Fruit fly (Drosophila melanogaster) whole organism, embryonic: ENCODE measurements around the gene CG16854.
A peak's percentile ranks its signal among the peaks of the same experiment; 100 is the strongest.

Experiments used
- Adf1 ChIP-seq: fragments of 200-800 bp; sonication (Bioruptor generic); IDR thresholded peaks from 2 replicates; pipeline ENCODE4 v1.3.6; 2022; ENCODE audit warnings: missing biosample characterization, missing genetic modification characterization
- B-H2 ChIP-seq: fragments of 200-800 bp; sonication (Bioruptor generic); optimal IDR thresholded peaks from 2 replicates; lab custom pipeline; 2018; ENCODE audit warnings: missing biosample characterization, mild to moderate bottlenecking, missing genetic modification characterization
- CG10979 ChIP-seq: fragments of 200-800 bp; sonication (Bioruptor generic); optimal IDR thresholded peaks from 2 replicates; lab custom pipeline; 2018; ENCODE audit warnings: missing biosample characterization, mild to moderate bottlenecking, missing genetic modification characterization, moderate library complexity
- CG11085 ChIP-seq: fragments of 200-800 bp; sonication (Bioruptor generic); IDR thresholded peaks from 2 replicates; pipeline ENCODE4 v1.3.6; 2022; ENCODE audit warnings: missing biosample characterization, missing genetic modification characterization
- CG11504 ChIP-seq: fragments of 200-800 bp; sonication (Bioruptor generic); optimal IDR thresholded peaks from 3 replicates; lab custom pipeline; 2019; ENCODE audit warnings: missing biosample characterization, mild to moderate bottlenecking, missing genetic modification characterization, moderate library complexity
- CG11695 ChIP-seq: fragments of 200-800 bp; sonication (Bioruptor generic); IDR thresholded peaks from 3 replicates; pipeline ENCODE4 v1.3.6; 2022; ENCODE audit warnings: missing biosample characterization, missing genetic modification characterization
- CG11723 ChIP-seq: fragments of 200-800 bp; sonication (Bioruptor generic); optimal IDR thresholded peaks from 2 replicates; lab custom pipeline; 2017; ENCODE audit warnings: missing biosample characterization, mild to moderate bottlenecking, missing genetic modification characterization
- CG1233 ChIP-seq: fragments of 200-800 bp; sonication (Bioruptor generic); optimal IDR thresholded peaks from 4 replicates; lab custom pipeline; 2018; ENCODE audit warnings: missing biosample characterization, mild to moderate bottlenecking, missing genetic modification characterization
- CG14050 ChIP-seq: fragments of 200-800 bp; sonication (Bioruptor generic); IDR thresholded peaks from 3 replicates; pipeline ENCODE4 v1.3.6; 2022; ENCODE audit warnings: missing biosample characterization, missing genetic modification characterization
- CG14667 ChIP-seq: fragments of 200-800 bp; sonication (Bioruptor generic); IDR thresholded peaks from 2 replicates; pipeline ENCODE4 v1.3.6; 2022; ENCODE audit warnings: missing biosample characterization, missing genetic modification characterization
- CG1603 ChIP-seq: fragments of 200-800 bp; sonication (Bioruptor generic); optimal IDR thresholded peaks from 2 replicates; lab custom pipeline; 2019; ENCODE audit warnings: missing biosample characterization, mild to moderate bottlenecking, missing genetic modification characterization, moderate library complexity
- CG16779 ChIP-seq: fragments of 200-800 bp; sonication (Bioruptor generic); IDR thresholded peaks from 2 replicates; pipeline ENCODE4 v1.3.6; 2022; ENCODE audit warnings: missing biosample characterization, missing genetic modification characterization
- CG16815 ChIP-seq: fragments of 200-800 bp; sonication (Bioruptor generic); optimal IDR thresholded peaks from 3 replicates; lab custom pipeline; 2017; ENCODE audit warnings: missing biosample characterization, mild to moderate bottlenecking, missing genetic modification characterization
- CG31224 ChIP-seq: fragments of 200-800 bp; sonication (Bioruptor generic); IDR thresholded peaks from 2 replicates; pipeline ENCODE4 v1.3.6; 2022; ENCODE audit warnings: missing biosample characterization, missing genetic modification characterization
- CG3163 ChIP-seq: fragments of 200-800 bp; sonication (Bioruptor generic); optimal IDR thresholded peaks from 3 replicates; lab custom pipeline; 2016; ENCODE audit warnings: missing biosample characterization, missing genetic modification characterization
- CG3847 ChIP-seq: fragments of 200-800 bp; sonication (Bioruptor generic); IDR thresholded peaks from 2 replicates; pipeline ENCODE4 v1.3.6; 2022; ENCODE audit warnings: missing biosample characterization, missing genetic modification characterization
- CG4360 ChIP-seq: fragments of 200-800 bp; sonication (Bioruptor generic); IDR thresholded peaks from 2 replicates; pipeline ENCODE4 v1.3.6; 2022; ENCODE audit warnings: missing biosample characterization, missing genetic modification characterization
- CG5245 ChIP-seq: fragments of 200-800 bp; sonication (Bioruptor generic); optimal IDR thresholded peaks from 3 replicates; lab custom pipeline; 2016; ENCODE audit warnings: missing biosample characterization, missing genetic modification characterization
- CG7745 ChIP-seq: fragments of 200-800 bp; sonication (Bioruptor generic); optimal IDR thresholded peaks from 2 replicates; lab custom pipeline; 2018; ENCODE audit warnings: missing biosample characterization, mild to moderate bottlenecking, missing genetic modification characterization, moderate library complexity
- CG8359 ChIP-seq: fragments of 200-800 bp; sonication (Bioruptor generic); optimal IDR thresholded peaks from 2 replicates; lab custom pipeline; 2017; ENCODE audit warnings: missing biosample characterization, mild to moderate bottlenecking, missing genetic modification characterization, borderline replicate concordance
- CG8388 ChIP-seq: fragments of 200-800 bp; sonication (Bioruptor generic); optimal IDR thresholded peaks from 2 replicates; lab custom pipeline; 2019; ENCODE audit warnings: missing biosample characterization, mild to moderate bottlenecking, missing genetic modification characterization, moderate library complexity
- D ChIP-seq, 2 experiments: fragments of 200-800 bp in 1 of 2; fragments of >200 bp in 1 of 2; sonication (Bioruptor generic) in 1 of 2; optimal IDR thresholded peaks; 2 replicates in 1 of 2; 3 replicates in 1 of 2; lab custom pipeline; 2017; ENCODE audit warnings: mild to moderate bottlenecking in 1 of 2, missing biosample characterization in 1 of 2, missing genetic modification characterization in 1 of 2, missing genetic modification reagents in 1 of 2
- Dbx ChIP-seq: fragments of 200-800 bp; sonication (Bioruptor generic); IDR thresholded peaks from 3 replicates; pipeline ENCODE4 v1.3.6; 2022; ENCODE audit warnings: missing biosample characterization, missing genetic modification characterization
- Dip3 ChIP-seq: fragments of 200-800 bp; sonication (Bioruptor generic); optimal IDR thresholded peaks from 3 replicates; lab custom pipeline; 2016; ENCODE audit warnings: missing biosample characterization, missing genetic modification characterization
- HHEX ChIP-seq: fragments of 200-800 bp; sonication (Bioruptor generic); optimal IDR thresholded peaks from 3 replicates; lab custom pipeline; 2017; ENCODE audit warnings: missing biosample characterization, mild to moderate bottlenecking, missing genetic modification characterization, missing genetic modification reagents
- HmgD ChIP-seq: fragments of 200-800 bp; sonication (Bioruptor generic); optimal IDR thresholded peaks from 3 replicates; lab custom pipeline; 2016; ENCODE audit warnings: missing biosample characterization, missing genetic modification characterization
- Lhr ChIP-seq: fragments of 200-800 bp; sonication (Bioruptor generic); optimal IDR thresholded peaks from 3 replicates; lab custom pipeline; 2017; ENCODE audit warnings: mild to moderate bottlenecking, missing biosample characterization, missing genetic modification reagents, missing genetic modification characterization
- Mrtf ChIP-seq: fragments of 200-800 bp; sonication (Bioruptor generic); IDR thresholded peaks from 3 replicates; pipeline ENCODE4 v1.3.6; 2022; ENCODE audit warnings: missing biosample characterization, missing genetic modification characterization
- Nf-YC ChIP-seq: fragments of 200-800 bp; optimal IDR thresholded peaks from 3 replicates; lab custom pipeline; 2019; ENCODE audit warnings: missing biosample characterization, mild to moderate bottlenecking, missing genetic modification characterization, moderate library complexity
- Rfx ChIP-seq: fragments of 200-800 bp; sonication (Bioruptor generic); IDR thresholded peaks from 2 replicates; pipeline ENCODE4 v1.3.6; 2022; ENCODE audit warnings: missing biosample characterization, missing genetic modification characterization
- Rx ChIP-seq: fragments of 200-800 bp; sonication (Bioruptor generic); IDR thresholded peaks from 2 replicates; pipeline ENCODE4 v1.3.6; 2022; ENCODE audit warnings: missing biosample characterization, missing genetic modification characterization
- Side ChIP-seq: fragments of 200-800 bp; sonication (Bioruptor generic); optimal IDR thresholded peaks from 2 replicates; lab custom pipeline; 2016; ENCODE audit warnings: missing biosample characterization, missing genetic modification characterization
- Sry-δ ChIP-seq: fragments of 200-800 bp; sonication (Bioruptor generic); optimal IDR thresholded peaks from 2 replicates; lab custom pipeline; 2016; ENCODE audit warnings: missing biosample characterization, missing genetic modification characterization
- Vsx1 ChIP-seq: fragments of 200-800 bp; sonication (Bioruptor generic); optimal IDR thresholded peaks from 2 replicates; lab custom pipeline; 2017; ENCODE audit warnings: missing biosample characterization, mild to moderate bottlenecking, missing genetic modification characterization, missing genetic modification reagents
- ap ChIP-seq: fragments of 200-800 bp; sonication (Bioruptor generic); IDR thresholded peaks from 2 replicates; pipeline ENCODE4 v1.3.6; 2022; ENCODE audit warnings: missing biosample characterization, missing genetic modification characterization
- bab2 ChIP-seq: fragments of 200-800 bp; sonication (Bioruptor generic); optimal IDR thresholded peaks from 2 replicates; lab custom pipeline; 2016; ENCODE audit warnings: missing biosample characterization, missing genetic modification characterization
- bigmax ChIP-seq: fragments of 200-800 bp; sonication (Bioruptor generic); optimal IDR thresholded peaks from 2 replicates; lab custom pipeline; 2018; ENCODE audit warnings: missing biosample characterization, mild to moderate bottlenecking, missing genetic modification characterization
- br ChIP-seq: fragments of >200 bp; optimal IDR thresholded peaks from 2 replicates; lab custom pipeline; 2017
- cg ChIP-seq: fragments of 200-800 bp; sonication (Bioruptor generic); optimal IDR thresholded peaks from 3 replicates; lab custom pipeline; 2019; ENCODE audit warnings: missing biosample characterization, mild to moderate bottlenecking, missing genetic modification characterization, moderate library complexity
- cwo ChIP-seq: fragments of 200-800 bp; sonication (Bioruptor generic); optimal IDR thresholded peaks from 3 replicates; lab custom pipeline; 2017; ENCODE audit warnings: missing biosample characterization, missing genetic modification characterization, mild to moderate bottlenecking, moderate library complexity, missing genetic modification reagents
- kah ChIP-seq: fragments of 200-800 bp; sonication (Bioruptor generic); optimal IDR thresholded peaks from 2 replicates; lab custom pipeline; 2018; ENCODE audit warnings: missing biosample characterization, mild to moderate bottlenecking, missing genetic modification characterization
- kni ChIP-seq: fragments of 200-800 bp; sonication (Bioruptor generic); optimal IDR thresholded peaks from 3 replicates; lab custom pipeline; 2017; ENCODE audit warnings: mild to moderate bottlenecking, missing biosample characterization, missing genetic modification reagents, missing genetic modification characterization
- nmo ChIP-seq: fragments of 200-800 bp; sonication (Bioruptor generic); optimal IDR thresholded peaks from 2 replicates; lab custom pipeline; 2018; ENCODE audit warnings: missing biosample characterization, mild to moderate bottlenecking, missing genetic modification characterization, moderate library complexity
- p53 ChIP-seq: fragments of 200-800 bp; sonication (Bioruptor generic); optimal IDR thresholded peaks from 2 replicates; lab custom pipeline; 2016; ENCODE audit warnings: missing biosample characterization, missing genetic modification characterization
- seq ChIP-seq: fragments of 200-800 bp; sonication (Bioruptor generic); IDR thresholded peaks from 2 replicates; pipeline ENCODE4 v1.3.6; 2022; ENCODE audit warnings: missing biosample characterization, missing genetic modification characterization
- shn ChIP-seq: fragments of 200-800 bp; sonication (Bioruptor generic); optimal IDR thresholded peaks from 3 replicates; lab custom pipeline; 2016; ENCODE audit warnings: missing biosample characterization, missing genetic modification characterization
- slbo ChIP-seq: fragments of 200-800 bp; sonication (Bioruptor generic); IDR thresholded peaks from 2 replicates; pipeline ENCODE4 v1.3.6; 2022; ENCODE audit warnings: missing biosample characterization, missing genetic modification characterization
- sna ChIP-seq: fragments of 200-800 bp; sonication (Bioruptor generic); IDR thresholded peaks from 2 replicates; pipeline ENCODE4 v1.3.6; 2022; ENCODE audit warnings: missing biosample characterization, missing genetic modification characterization; ENCODE audit not compliant: partially characterized antibody
- so ChIP-seq: fragments of 200-800 bp; sonication (Bioruptor generic); IDR thresholded peaks from 3 replicates; pipeline ENCODE4 v1.3.6; 2022; ENCODE audit warnings: missing biosample characterization, missing genetic modification characterization
- trem ChIP-seq: fragments of 200-800 bp; optimal IDR thresholded peaks from 3 replicates; lab custom pipeline; 2019; ENCODE audit warnings: missing biosample characterization, mild to moderate bottlenecking, missing genetic modification characterization, moderate library complexity
- usp ChIP-seq: fragments of >200 bp; optimal IDR thresholded peaks from 2 replicates; lab custom pipeline; 2017; ENCODE audit warnings: missing biosample characterization, missing genetic modification characterization

Gene CG16854

DNA sequence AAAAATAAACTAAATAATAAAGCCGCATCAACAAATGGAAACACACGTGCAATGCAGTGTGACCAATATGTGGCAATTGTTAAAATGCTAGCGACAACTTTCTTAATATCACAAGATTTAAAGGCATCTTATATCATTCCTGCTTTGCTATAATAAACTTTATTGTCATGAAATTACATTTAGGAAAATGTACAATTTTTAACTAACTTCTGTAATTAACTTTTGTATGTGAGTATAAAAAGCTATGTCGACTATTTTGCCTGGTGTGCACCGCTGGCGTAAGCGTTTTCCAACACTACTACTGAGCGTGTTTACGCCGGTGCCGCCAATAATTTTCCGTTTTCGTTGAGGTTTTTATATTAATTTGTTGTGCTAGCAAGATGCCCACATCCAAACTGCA lies 37.0 kb downstream of the CG16854 start, which contains the start of the genes Csl4 and Nup160:
Gene Csl4 (minus strand): TSS at position 69 of the 400 bp plus-strand sequence.
Gene Nup160 (plus strand): TSS at position 279 of the 400 bp plus-strand sequence.
- TF ChIP-seq kni (GFP tag; lab: Kevin White, UChicago), result no peak
- TF ChIP-seq cwo (GFP tag; lab: Kevin White, UChicago), result peak; percentile 41
- TF ChIP-seq cg (GFP tag; lab: Kevin White, UChicago), result no peak
- peak; percentile 88 for TF ChIP-seq Rfx (GFP tag; lab: Robert Waterston, UW)
- no peak for TF ChIP-seq CG16815 (GFP tag; lab: Kevin White, UChicago)
- TF ChIP-seq br (lab: Kevin White, UChicago), result no peak
- no peak for TF ChIP-seq kah (GFP tag; lab: Kevin White, UChicago)
- TF ChIP-seq Dip3 (GFP tag; lab: Kevin White, UChicago), result peak; percentile 84
- peak; percentile 48 for TF ChIP-seq CG11085 (GFP tag; lab: Robert Waterston, UW)
- TF ChIP-seq HHEX (GFP tag; lab: Kevin White, UChicago), result peak; percentile 56
- TF ChIP-seq so (GFP tag; lab: Robert Waterston, UW), result peak; percentile 47; the same call in 2 of the 3 replicates
- TF ChIP-seq CG1233 (GFP tag; lab: Kevin White, UChicago), result peak; percentile 24
- TF ChIP-seq bigmax (GFP tag; lab: Kevin White, UChicago), result no peak
- no peak for TF ChIP-seq CG11504
- TF ChIP-seq CG8388, result no peak
- peak; percentile 71 for TF ChIP-seq p53 (GFP tag; lab: Kevin White, UChicago)
- peak; percentile 69 for TF ChIP-seq CG5245 (GFP tag; lab: Kevin White, UChicago)
- TF ChIP-seq CG31224, result peak; percentile 63
- TF ChIP-seq trem (tag; lab: Kevin White, UChicago), result peak; percentile 83
- peak; percentile 34 for TF ChIP-seq Adf1 (GFP tag; lab: Robert Waterston, UW)
- peak; percentile 88 for TF ChIP-seq CG3847
- 0 out of 2 replicates have a peak, but pooled peaks have one; percentile 34 for TF ChIP-seq CG14667 (GFP tag; lab: Robert Waterston, UW)
- TF ChIP-seq ap (GFP tag; lab: Robert Waterston, UW), result 0 out of 2 replicates have a peak, but pooled peaks have one; percentile 23
- peak; percentile 63 for TF ChIP-seq Sry-δ (GFP tag; lab: Kevin White, UChicago)
- TF ChIP-seq CG8359 (GFP tag; lab: Kevin White, UChicago), result no peak
- TF ChIP-seq D (optimal IDR thresholded peaks at IDR 0.05; lab: Kevin White, UChicago), result no peak
- no peak for TF ChIP-seq D (GFP tag; optimal IDR thresholded peaks at IDR 0.05; lab: Kevin White, UChicago)
- peak; percentile 25 for TF ChIP-seq Lhr (GFP tag; lab: Kevin White, UChicago)
- peak; percentile 60 for TF ChIP-seq Rx (GFP tag; lab: Robert Waterston, UW)
- peak; percentile 90 for TF ChIP-seq slbo (GFP tag; lab: Robert Waterston, UW)
- peak; percentile 77 for TF ChIP-seq nmo (GFP tag; lab: Kevin White, UChicago)
- TF ChIP-seq shn (GFP tag; lab: Kevin White, UChicago), result peak; percentile 82
- TF ChIP-seq CG3163 (GFP tag; lab: Kevin White, UChicago), result peak; percentile 35
- TF ChIP-seq CG7745, result no peak
- no peak for TF ChIP-seq CG4360
- peak; percentile 89 for TF ChIP-seq Side (GFP tag; lab: Kevin White, UChicago)
- TF ChIP-seq usp (GFP tag; lab: Kevin White, UChicago), result no peak
- no peak for TF ChIP-seq Nf-YC
- no peak for TF ChIP-seq Mrtf (GFP tag; lab: Robert Waterston, UW)
- peak; percentile 76 for TF ChIP-seq B-H2
- no peak for TF ChIP-seq Vsx1
- peak; percentile 61; the same call in 1 of the 2 replicates for TF ChIP-seq CG16779 (GFP tag; lab: Robert Waterston, UW)
- TF ChIP-seq CG11695, result peak; percentile 68
- peak; percentile 86 for TF ChIP-seq Dbx
- TF ChIP-seq seq (GFP tag; lab: Robert Waterston, UW), result peak; percentile 61; the same call in 1 of the 2 replicates
- peak; percentile 52; the same call in 2 of the 3 replicates for TF ChIP-seq CG14050 (GFP tag; lab: Robert Waterston, UW)
- TF ChIP-seq CG10979, result peak; percentile 61
- TF ChIP-seq sna (GFP tag; lab: Robert Waterston, UW), result no peak
- peak; percentile 74 for TF ChIP-seq CG1603 (tag; lab: Kevin White, UChicago)
- TF ChIP-seq bab2, result peak; percentile 88
- peak; percentile 73 for TF ChIP-seq HmgD (GFP tag; lab: Kevin White, UChicago)
- no peak for TF ChIP-seq CG11723 (GFP tag; lab: Kevin White, UChicago)
